Worm (Caenorhabditis elegans) whole organism, late embryonic: ENCODE measurements around the gene let-754.

Experiments used
- ama-1 ChIP-seq: fragments of 150-350 bp; optimal IDR thresholded peaks from 2 replicates; lab custom pipeline; 2014
- ceh-30 ChIP-seq: fragments of 150-350 bp; optimal IDR thresholded peaks from 2 replicates; lab custom pipeline; 2014; ENCODE audit warnings: missing biosample characterization, missing genetic modification characterization
- elt-4 ChIP-seq: sonication (generic microtip); optimal IDR thresholded peaks from 2 replicates; lab custom pipeline; 2016; ENCODE audit warnings: missing genetic modification characterization, missing compliant biosample characterization
- fkh-10 ChIP-seq: fragments of 150-350 bp; optimal IDR thresholded peaks from 2 replicates; lab custom pipeline; 2014; ENCODE audit warnings: missing biosample characterization, missing genetic modification reagents, missing genetic modification characterization
- gmeb-2 ChIP-seq: sonication (generic microtip); optimal IDR thresholded peaks from 2 replicates; lab custom pipeline; 2016; ENCODE audit warnings: missing genetic modification characterization, inconsistent platforms, missing compliant biosample characterization
- hlh-30 ChIP-seq: sonication (generic microtip); optimal IDR thresholded peaks from 2 replicates; lab custom pipeline; 2017; ENCODE audit warnings: antibody characterized with exemption, missing genetic modification characterization, missing compliant biosample characterization; ENCODE audit not compliant: insufficient read depth
- hlh-8 ChIP-seq: sonication (generic microtip); optimal IDR thresholded peaks from 2 replicates; lab custom pipeline; 2016; ENCODE audit warnings: missing genotype, missing genetic modification characterization, missing compliant biosample characterization
- nhr-11 ChIP-seq: fragments of 150-350 bp; optimal IDR thresholded peaks from 2 replicates; lab custom pipeline; 2014; ENCODE audit warnings: missing biosample characterization, missing genetic modification characterization
- pat-9 ChIP-seq: fragments of 200-800 bp; sonication (Bioruptor generic); optimal IDR thresholded peaks from 2 replicates; lab custom pipeline; 2018; ENCODE audit warnings: mild to moderate bottlenecking, missing genetic modification characterization, moderate library complexity, missing compliant biosample characterization
- sox-2 ChIP-seq: fragments of 200-800 bp; sonication (Bioruptor generic); IDR thresholded peaks from 2 replicates; pipeline ENCODE4 v1.3.6; 2022; ENCODE audit warnings: missing genetic modification reagents, missing genetic modification characterization, missing compliant biosample characterization

DNA sequence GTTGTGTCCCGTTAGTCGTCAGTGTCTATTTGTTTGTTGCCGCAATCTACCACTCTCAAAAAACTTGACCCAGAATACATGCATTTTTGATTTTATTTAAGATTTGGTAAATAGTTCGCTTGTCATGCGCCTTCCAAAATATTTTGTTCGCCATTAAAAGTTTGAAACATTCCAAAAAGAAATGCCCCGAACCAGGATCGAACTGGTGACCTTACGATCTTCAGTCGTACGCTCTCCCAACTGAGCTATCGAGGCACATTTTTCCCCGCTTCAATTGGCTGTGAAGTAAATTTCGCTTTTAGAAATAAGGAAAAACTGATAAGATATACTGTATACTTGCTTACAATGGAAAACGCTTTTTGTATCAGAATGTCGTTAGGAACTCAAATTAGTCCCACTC is 25.2 kb upstream of the let-754 start:
- TF ChIP-seq fkh-10 (GFP tag; lab: Kevin White, UChicago) (no peak), gmeb-2 (tag; lab: Kevin White, UChicago) (no peak), ceh-30 (tag; lab: Kevin White, UChicago) (no peak), sox-2 (no peak), ama-1 (lab: Kevin White, UChicago) (no peak), nhr-11 (tag; lab: Kevin White, UChicago) (no peak), pat-9 (tag; lab: Kevin White, UChicago) (no peak), elt-4 (tag; lab: Kevin White, UChicago) (no peak), hlh-8 (no peak), hlh-30 (no peak)
